Worm (Caenorhabditis elegans) whole organism, early embryonic: Measurements from ENCODE around the gene mig-39.
A peak's percentile ranks its signal among the peaks of the same experiment; 100 is the strongest.

ENCODE experiments used
- B0310.2 ChIP-seq: sonication (generic microtip); optimal IDR thresholded peaks from 2 replicates; lab custom pipeline; 2016; ENCODE audit warnings: mild to moderate bottlenecking, missing genetic modification characterization, missing compliant biosample characterization
- F13C5.2 ChIP-seq: sonication (generic microtip); optimal IDR thresholded peaks from 2 replicates; lab custom pipeline; 2017; ENCODE audit warnings: mild to moderate bottlenecking, missing genetic modification characterization, inconsistent platforms, missing compliant biosample characterization
- aly-1 ChIP-seq: sonication (generic microtip); optimal IDR thresholded peaks from 2 replicates; lab custom pipeline; 2016; ENCODE audit warnings: missing genetic modification characterization, missing compliant biosample characterization
- ama-1 ChIP-seq: fragments of 150-350 bp; optimal IDR thresholded peaks from 2 replicates; lab custom pipeline; 2014
- ceh-13 ChIP-seq: fragments of 200-800 bp; sonication (Bioruptor generic); optimal IDR thresholded peaks from 2 replicates; lab custom pipeline; 2018; ENCODE audit warnings: mild to moderate bottlenecking, missing genetic modification characterization, missing compliant biosample characterization
- ceh-36 ChIP-seq: sonication (generic microtip); optimal IDR thresholded peaks from 2 replicates; lab custom pipeline; 2016; ENCODE audit warnings: missing genetic modification characterization, inconsistent platforms, missing compliant biosample characterization
- ets-7 ChIP-seq: sonication (generic microtip); optimal IDR thresholded peaks from 2 replicates; lab custom pipeline; 2016; ENCODE audit warnings: missing genotype, missing genetic modification characterization, missing compliant biosample characterization
- flt-1 ChIP-seq: fragments of 200-800 bp; sonication (Bioruptor generic); IDR thresholded peaks from 2 replicates; pipeline ENCODE4 v1.3.6; 2022; ENCODE audit warnings: missing genetic modification characterization, missing compliant biosample characterization
- hmbx-1 ChIP-seq: sonication (generic microtip); optimal IDR thresholded peaks from 2 replicates; lab custom pipeline; 2016; ENCODE audit warnings: mild to moderate bottlenecking, missing genetic modification characterization, missing compliant biosample characterization
- hmg-4 ChIP-seq: fragments of 200-800 bp; sonication (Bioruptor generic); optimal IDR thresholded peaks from 2 replicates; lab custom pipeline; 2018; ENCODE audit warnings: mild to moderate bottlenecking, missing genetic modification characterization, missing compliant biosample characterization
- hnd-1 ChIP-seq: sonication (generic microtip); optimal IDR thresholded peaks from 2 replicates; lab custom pipeline; 2016; ENCODE audit warnings: missing genetic modification characterization, missing compliant biosample characterization
- pes-1 ChIP-seq: fragments of 200-800 bp; sonication (Bioruptor generic); IDR thresholded peaks from 2 replicates; pipeline ENCODE4 v1.3.6; 2022; ENCODE audit warnings: missing genetic modification reagents, missing genetic modification characterization, missing compliant biosample characterization
- scrt-1 ChIP-seq: fragments of 200-800 bp; sonication (Bioruptor generic); IDR thresholded peaks from 2 replicates; pipeline ENCODE4 v1.3.6; 2022; ENCODE audit warnings: missing genetic modification characterization, missing compliant biosample characterization
- sea-1 ChIP-seq: fragments of 200-800 bp; sonication (Bioruptor generic); conservative IDR thresholded peaks from 2 replicates; pipeline ENCODE4 v1.3.6; 2022; ENCODE audit warnings: missing genetic modification characterization, missing compliant biosample characterization
- tbx-11 ChIP-seq: fragments of 200-800 bp; sonication (Bioruptor generic); IDR thresholded peaks from 2 replicates; pipeline ENCODE4 v1.3.6; 2022; ENCODE audit warnings: missing genetic modification characterization, missing compliant biosample characterization
- tbx-37 ChIP-seq: fragments of 200-800 bp; sonication (Bioruptor generic); conservative IDR thresholded peaks from 2 replicates; pipeline ENCODE4 v1.3.6; 2022; ENCODE audit warnings: missing genetic modification reagents, missing genetic modification characterization, missing compliant biosample characterization
- tra-4 ChIP-seq: sonication (generic microtip); optimal IDR thresholded peaks from 2 replicates; lab custom pipeline; 2017; ENCODE audit warnings: missing genetic modification characterization, missing compliant biosample characterization

Gene mig-39

DNA sequence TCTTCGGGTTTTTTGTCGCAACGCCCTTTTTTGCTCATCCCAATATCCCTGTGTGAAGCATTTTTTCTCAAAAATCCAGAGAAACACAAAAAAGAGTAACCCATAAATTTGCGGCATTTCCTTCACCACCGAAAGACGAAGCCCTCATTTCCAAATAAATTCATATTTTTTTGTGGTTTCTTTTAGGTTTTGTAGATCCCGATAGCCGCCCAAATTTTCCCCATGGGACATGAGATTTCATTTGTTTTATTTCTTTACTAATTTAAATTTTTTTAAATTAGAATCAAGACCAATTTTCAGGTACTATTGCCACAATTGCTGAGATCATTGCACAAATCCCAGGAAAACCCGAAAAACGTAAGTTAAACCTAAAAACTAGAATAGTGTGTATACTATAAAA is at the start of gene mig-39:
TSS of gene mig-39 (plus strand) at position 301 of the 400 bp plus-strand sequence.
- no peak for TF ChIP-seq tbx-11 (GFP tag; lab: Robert Waterston, UW)
- TF ChIP-seq tbx-37 (GFP tag; lab: Robert Waterston, UW), result no peak
- no peak for TF ChIP-seq hnd-1
- no peak for TF ChIP-seq flt-1 (GFP tag; lab: Robert Waterston, UW)
- no peak for TF ChIP-seq hmbx-1 (tag; lab: Kevin White, UChicago)
- TF ChIP-seq tra-4, result no peak
- no peak for TF ChIP-seq ets-7 (tag; lab: Kevin White, UChicago)
- no peak for TF ChIP-seq pes-1
- TF ChIP-seq hmg-4 (GFP tag; lab: Kevin White, UChicago), result no peak
- TF ChIP-seq ceh-36 (tag; lab: Kevin White, UChicago), result no peak
- no peak for TF ChIP-seq F13C5.2 (tag; lab: Kevin White, UChicago)
- no peak for TF ChIP-seq ama-1 (lab: Kevin White, UChicago)
- no peak for TF ChIP-seq scrt-1 (GFP tag; lab: Robert Waterston, UW)
- TF ChIP-seq B0310.2 (tag; lab: Kevin White, UChicago), result no peak
- TF ChIP-seq ceh-13 (GFP tag; lab: Kevin White, UChicago), result no peak
- TF ChIP-seq aly-1 (tag; lab: Kevin White, UChicago), result no peak
- TF ChIP-seq sea-1, result no peak

DNA sequence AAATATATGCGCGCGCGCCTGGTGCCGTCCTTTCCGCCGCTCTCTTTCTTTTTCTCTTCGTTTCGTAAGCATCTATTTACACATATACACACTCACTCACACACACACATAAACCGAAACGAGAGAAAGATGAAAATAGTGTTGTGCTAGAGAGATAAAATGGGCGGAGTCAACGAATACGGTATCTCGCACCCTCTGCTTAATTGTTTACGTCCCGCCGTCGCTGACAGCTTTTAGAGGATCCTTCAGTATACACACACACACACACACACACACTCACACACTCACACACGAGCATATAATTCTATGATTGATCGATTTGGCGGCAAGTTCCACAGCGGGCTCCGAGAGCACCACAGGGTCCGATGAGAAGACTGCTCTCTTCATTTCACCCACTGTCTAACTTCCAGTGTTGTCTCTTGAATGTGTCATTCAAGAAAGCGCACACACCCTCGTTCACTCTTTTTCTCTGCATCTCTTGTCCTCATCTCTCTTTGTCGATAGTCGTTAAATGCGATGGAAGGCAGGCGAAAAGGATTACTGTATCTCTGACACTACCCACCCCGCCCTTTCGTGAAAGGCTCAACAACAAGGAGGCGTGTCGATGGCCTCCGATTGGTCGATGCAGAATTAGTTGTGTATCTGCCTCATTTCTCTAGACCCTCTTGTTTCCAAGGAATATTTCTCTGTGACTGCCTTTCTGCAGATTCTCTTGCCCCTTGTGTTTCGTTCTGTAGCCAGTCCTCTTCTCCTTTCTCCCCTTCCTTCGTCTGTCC is 49.5 kb upstream of the mig-39 start:
- TF ChIP-seq hmbx-1 (tag; lab: Kevin White, UChicago), result no peak
- peak; percentile 15 for TF ChIP-seq F13C5.2 (tag; lab: Kevin White, UChicago)
- TF ChIP-seq flt-1 (GFP tag; lab: Robert Waterston, UW), result 0 out of 2 replicates have a peak, but pooled peaks have one; percentile 2
- peak; percentile 26 for TF ChIP-seq B0310.2 (tag; lab: Kevin White, UChicago)
- TF ChIP-seq hmg-4 (GFP tag; lab: Kevin White, UChicago), result peak; percentile 47

DNA sequence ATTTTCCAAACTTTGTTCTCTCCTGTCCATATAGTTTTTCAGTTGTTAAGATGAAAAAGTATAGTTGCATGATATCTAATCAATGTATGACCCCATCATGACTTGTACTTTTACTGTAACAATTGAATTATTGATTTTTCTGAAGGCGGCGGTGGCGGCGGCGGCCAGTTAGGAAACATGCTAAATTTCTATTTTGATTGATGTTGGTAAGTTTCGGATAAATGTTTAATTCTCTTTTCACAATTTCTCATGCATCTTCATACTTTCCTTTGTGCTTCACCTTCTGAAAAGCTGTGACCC is 48.9 kb upstream of the mig-39 start, which contains the start of gene sor-1:
TSS of gene sor-1 (plus strand) at position 201 of the 300 bp plus-strand sequence.
- TF ChIP-seq ceh-13 (GFP tag; lab: Kevin White, UChicago) (no peak), hnd-1 (no peak), sea-1 (no peak), tbx-11 (GFP tag; lab: Robert Waterston, UW) (no peak), ama-1 (lab: Kevin White, UChicago) (no peak), pes-1 (no peak), ets-7 (tag; lab: Kevin White, UChicago) (no peak), hmbx-1 (tag; lab: Kevin White, UChicago) (no peak), scrt-1 (GFP tag; lab: Robert Waterston, UW) (no peak)

DNA sequence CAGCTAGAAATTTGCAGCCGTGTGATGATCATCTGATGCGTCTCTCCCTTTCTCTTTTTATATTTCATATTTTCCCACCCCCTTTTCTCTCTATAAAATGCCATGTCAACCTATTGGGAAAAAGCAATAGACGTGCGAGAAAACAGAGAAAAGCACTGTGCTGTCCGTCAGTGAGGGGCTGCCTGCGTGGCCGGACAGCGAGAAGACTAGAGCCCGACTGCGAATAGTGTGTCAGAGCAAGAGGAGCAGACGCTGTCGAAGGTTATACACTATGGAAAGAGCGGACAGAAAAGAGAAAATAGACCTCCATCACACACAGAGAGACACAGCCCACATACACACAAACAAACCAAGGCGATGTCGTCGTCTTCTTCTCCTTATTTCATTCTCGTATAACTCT is 41.8 kb upstream of the mig-39 start:
- no peak for TF ChIP-seq B0310.2 (tag; lab: Kevin White, UChicago)
- no peak for TF ChIP-seq ceh-13 (GFP tag; lab: Kevin White, UChicago)
- TF ChIP-seq aly-1 (tag; lab: Kevin White, UChicago), result no peak
- no peak for TF ChIP-seq hmbx-1 (tag; lab: Kevin White, UChicago)
- no peak for TF ChIP-seq hnd-1
- peak; percentile 83 for TF ChIP-seq hmg-4 (GFP tag; lab: Kevin White, UChicago)
- TF ChIP-seq ama-1 (lab: Kevin White, UChicago), result no peak
- TF ChIP-seq F13C5.2 (tag; lab: Kevin White, UChicago), result peak; percentile 58
- no peak for TF ChIP-seq sea-1

DNA sequence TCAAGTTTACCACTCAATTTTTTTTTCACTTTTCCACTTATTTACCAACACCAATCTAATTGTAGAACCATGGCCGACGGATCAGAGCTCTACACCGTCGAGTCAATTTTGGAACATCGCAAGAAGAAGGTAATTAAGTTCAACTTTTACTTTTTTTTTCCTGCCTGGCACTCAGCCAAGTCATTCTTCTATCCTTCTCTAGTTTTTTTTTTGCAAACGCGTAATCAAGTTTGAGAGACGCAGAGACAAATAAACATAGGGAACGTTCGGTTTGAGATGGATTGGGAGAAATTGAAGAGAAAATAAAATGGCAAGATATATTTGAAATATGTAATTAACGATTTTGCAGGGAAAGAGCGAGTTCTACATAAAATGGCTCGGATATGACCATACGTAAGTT is 40.6 kb upstream of the mig-39 start, which contains the start of gene cec-1:
TSS of gene cec-1 (plus strand) at position 63 of the 400 bp plus-strand sequence.
- no peak for TF ChIP-seq ceh-13 (GFP tag; lab: Kevin White, UChicago)
- TF ChIP-seq B0310.2 (tag; lab: Kevin White, UChicago), result no peak
- no peak for TF ChIP-seq hnd-1
- TF ChIP-seq tra-4, result no peak
- TF ChIP-seq hmg-4 (GFP tag; lab: Kevin White, UChicago), result no peak
- TF ChIP-seq F13C5.2 (tag; lab: Kevin White, UChicago), result no peak
- no peak for TF ChIP-seq tbx-11 (GFP tag; lab: Robert Waterston, UW)
- no peak for TF ChIP-seq hmbx-1 (tag; lab: Kevin White, UChicago)
- TF ChIP-seq tbx-37 (GFP tag; lab: Robert Waterston, UW), result no peak
- TF ChIP-seq ceh-36 (tag; lab: Kevin White, UChicago), result no peak
- no peak for TF ChIP-seq flt-1 (GFP tag; lab: Robert Waterston, UW)
- no peak for TF ChIP-seq sea-1
- TF ChIP-seq scrt-1 (GFP tag; lab: Robert Waterston, UW), result no peak
- TF ChIP-seq ama-1 (lab: Kevin White, UChicago), result no peak
- no peak for TF ChIP-seq ets-7 (tag; lab: Kevin White, UChicago)

DNA sequence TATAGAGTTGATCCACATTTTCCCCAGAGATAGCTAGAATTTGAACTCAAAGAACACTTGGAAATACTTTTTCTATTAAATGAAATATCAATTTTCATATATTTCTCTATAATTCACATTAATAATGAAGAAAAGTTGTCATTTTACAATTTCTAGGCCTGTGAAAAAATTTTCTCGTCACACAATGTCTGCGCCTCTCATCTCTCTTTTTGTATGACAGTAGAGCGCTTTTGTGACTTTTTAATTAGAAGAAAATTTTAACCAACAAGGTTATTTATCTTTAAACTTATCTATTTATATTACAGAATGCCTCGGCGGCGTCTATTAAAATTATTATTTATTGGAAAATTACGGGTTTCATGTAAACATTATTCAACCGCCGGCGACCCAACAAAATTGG is 37.8 kb upstream of the mig-39 start, which contains the start of gene ZK1236.1:
TSS of gene ZK1236.1 (plus strand) at position 263 of the 400 bp plus-strand sequence.
- TF ChIP-seq hmg-4 (GFP tag; lab: Kevin White, UChicago) (no peak), aly-1 (tag; lab: Kevin White, UChicago) (no peak), tra-4 (no peak), scrt-1 (GFP tag; lab: Robert Waterston, UW) (no peak), hmbx-1 (tag; lab: Kevin White, UChicago) (no peak), sea-1 (no peak), tbx-11 (GFP tag; lab: Robert Waterston, UW) (no peak), hnd-1 (no peak), pes-1 (no peak), ets-7 (tag; lab: Kevin White, UChicago) (no peak), tbx-37 (GFP tag; lab: Robert Waterston, UW) (no peak), F13C5.2 (tag; lab: Kevin White, UChicago) (no peak), B0310.2 (tag; lab: Kevin White, UChicago) (no peak), ceh-36 (tag; lab: Kevin White, UChicago) (no peak), ama-1 (lab: Kevin White, UChicago) (no peak), flt-1 (GFP tag; lab: Robert Waterston, UW) (no peak), ceh-13 (GFP tag; lab: Kevin White, UChicago) (no peak)

DNA sequence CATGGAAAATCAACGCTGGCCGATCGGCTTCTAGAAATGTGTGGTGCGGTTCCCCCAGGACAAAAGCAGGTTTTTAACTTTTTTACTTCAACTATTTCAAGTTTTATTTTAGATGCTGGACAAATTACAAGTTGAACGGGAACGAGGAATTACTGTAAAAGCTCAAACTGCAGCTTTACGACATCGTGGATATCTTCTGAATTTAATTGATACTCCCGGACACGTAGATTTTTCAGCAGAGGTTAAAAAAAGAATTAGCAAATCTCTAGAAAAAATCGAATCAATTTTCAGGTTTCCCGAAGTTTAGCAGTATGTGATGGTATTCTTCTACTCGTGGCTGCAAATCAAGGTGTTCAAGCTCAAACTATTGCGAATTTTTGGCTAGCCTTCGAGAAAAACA is 37.3 kb upstream of the mig-39 start:
- TF ChIP-seq F13C5.2 (tag; lab: Kevin White, UChicago) (no peak), hnd-1 (no peak), ama-1 (lab: Kevin White, UChicago) (no peak), sea-1 (no peak), ceh-36 (tag; lab: Kevin White, UChicago) (no peak)
